Worm (Caenorhabditis elegans): ENCODE data around the gene skp-1.
A peak's percentile ranks its signal among the peaks of the same experiment; 100 is the strongest.

DNA sequence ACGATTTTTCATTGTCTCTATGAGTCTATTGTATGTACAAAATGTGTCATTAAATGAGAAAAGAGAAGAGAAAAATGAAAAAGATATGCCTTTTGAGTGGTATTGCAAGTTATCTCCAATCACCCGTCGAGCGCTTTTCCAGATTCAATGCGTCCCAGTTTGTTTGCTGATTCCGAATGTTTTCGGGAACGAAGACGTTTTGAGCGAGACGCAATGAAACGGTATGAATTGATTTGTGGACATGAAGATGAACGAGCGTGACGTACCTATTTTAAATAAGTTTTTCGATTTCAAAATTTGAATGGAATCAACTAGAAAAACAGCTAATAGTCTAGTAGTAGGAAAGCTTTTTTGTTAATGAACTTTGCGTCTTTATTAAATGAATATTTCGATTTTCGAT, 28.5 kb upstream of the skp-1 start:
- no peak for TF ChIP-seq ces-1 (GFP tag; optimal IDR thresholded peaks at IDR 0.05)
- no peak for TF ChIP-seq snpc-4 (tag; optimal IDR thresholded peaks at IDR 0.05)
- no peak for TF ChIP-seq zag-1 (tag; optimal IDR thresholded peaks at IDR 0.05)
- TF ChIP-seq elt-3 (tag; optimal IDR thresholded peaks at IDR 0.05): peak in 1 of 6 experiments; percentile 22
- no peak for TF ChIP-seq lin-13 (GFP tag; optimal IDR thresholded peaks at IDR 0.05)
- no peak for TF ChIP-seq nhr-76 (tag; optimal IDR thresholded peaks at IDR 0.05)
- TF ChIP-seq unc-130 (tag; optimal IDR thresholded peaks at IDR 0.05): no peak
- TF ChIP-seq lin-35 (GFP tag; optimal IDR thresholded peaks at IDR 0.05): no peak
- no peak for TF ChIP-seq mdl-1 (tag; optimal IDR thresholded peaks at IDR 0.05)
